Worm (Caenorhabditis elegans): Measurements from ENCODE around the gene C14C6.6.

C14C6.6 gene

DNA sequence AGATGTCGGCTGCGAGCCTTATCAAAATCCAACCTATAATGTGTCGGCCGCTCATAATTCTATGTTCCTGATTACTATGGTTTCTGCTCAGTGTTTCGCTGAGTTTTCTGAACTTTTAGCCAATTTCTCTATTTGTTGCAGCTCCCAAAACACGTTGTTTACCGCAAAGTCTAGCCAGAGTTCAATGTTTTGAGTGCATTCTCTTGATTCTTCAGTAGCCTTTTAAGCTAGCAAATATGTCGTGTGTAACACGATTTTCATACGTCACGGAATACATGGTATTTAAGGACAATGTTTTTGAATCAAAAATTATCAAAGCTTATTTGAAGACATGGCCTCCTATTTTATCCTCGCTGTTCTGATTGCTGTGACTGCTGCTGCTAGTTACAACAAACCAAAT, 42.7 kb downstream of the C14C6.6 start, which contains the start of gene srlf-19:
Gene srlf-19 (plus strand): TSS at position 301 of the 400 bp plus-strand sequence.
- TF ChIP-seq nhr-25 (tag; optimal IDR thresholded peaks at IDR 0.05) (no peak), elt-3 (tag; optimal IDR thresholded peaks at IDR 0.05) (no peak), nhr-12 (tag; optimal IDR thresholded peaks at IDR 0.05) (no peak), unc-39 (tag; optimal IDR thresholded peaks at IDR 0.05) (no peak), ceh-16 (tag; optimal IDR thresholded peaks at IDR 0.05) (no peak), Y55F3AM.14 (GFP tag; optimal IDR thresholded peaks at IDR 0.05) (no peak), dmd-4 (tag; optimal IDR thresholded peaks at IDR 0.05) (no peak), ceh-82 (tag; optimal IDR thresholded peaks at IDR 0.05) (no peak), nhr-23 (tag; optimal IDR thresholded peaks at IDR 0.05) (no peak), skn-1 (tag; optimal IDR thresholded peaks at IDR 0.05) (no peak), ZK546.5 (tag; optimal IDR thresholded peaks at IDR 0.05) (no peak)

DNA sequence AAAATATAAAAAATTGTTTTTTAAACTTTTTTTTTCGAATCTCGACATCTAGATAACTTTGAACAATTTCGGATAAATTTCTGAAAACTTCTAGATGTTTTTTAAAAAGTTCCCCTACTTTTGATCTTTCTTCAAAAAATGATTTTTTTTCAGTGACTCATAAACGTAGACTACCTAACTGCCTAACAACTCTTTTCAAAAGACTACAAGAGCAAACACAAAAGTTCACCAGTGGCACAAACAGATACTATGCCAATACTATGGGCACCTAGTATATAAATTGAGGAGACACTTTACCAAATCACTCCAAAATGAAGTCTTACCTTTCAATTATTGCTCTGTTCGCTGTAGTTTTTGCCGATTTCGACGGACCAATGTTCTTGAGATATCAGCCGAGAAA, 44.2 kb downstream of the C14C6.6 start, which contains the start of gene srlf-35:
Gene srlf-35 (plus strand): TSS at position 301 of the 400 bp plus-strand sequence.
- TF ChIP-seq mab-5 (tag; optimal IDR thresholded peaks at IDR 0.05): no peak
- TF ChIP-seq gmeb-1 (tag; optimal IDR thresholded peaks at IDR 0.05): no peak
- TF ChIP-seq nhr-12 (tag; optimal IDR thresholded peaks at IDR 0.05): no peak
- TF ChIP-seq blmp-1 (tag; optimal IDR thresholded peaks at IDR 0.05; ENCODE audit: insufficient read depth): no peak
- no peak for TF ChIP-seq nhr-129 (tag; optimal IDR thresholded peaks at IDR 0.05)
- TF ChIP-seq nhr-11 (tag; optimal IDR thresholded peaks at IDR 0.05): no peak
- no peak for TF ChIP-seq ama-1 (optimal IDR thresholded peaks at IDR 0.05)
- no peak for TF ChIP-seq zag-1 (tag; optimal IDR thresholded peaks at IDR 0.05)
- TF ChIP-seq dmd-4 (tag; optimal IDR thresholded peaks at IDR 0.05): no peak
- TF ChIP-seq sma-9 (GFP tag; optimal IDR thresholded peaks at IDR 0.05): no peak
- TF ChIP-seq sma-9 (tag; optimal IDR thresholded peaks at IDR 0.05): no peak
- TF ChIP-seq nhr-77 (tag; optimal IDR thresholded peaks at IDR 0.05): no peak
- no peak for TF ChIP-seq nhr-21 (tag; optimal IDR thresholded peaks at IDR 0.05)

DNA sequence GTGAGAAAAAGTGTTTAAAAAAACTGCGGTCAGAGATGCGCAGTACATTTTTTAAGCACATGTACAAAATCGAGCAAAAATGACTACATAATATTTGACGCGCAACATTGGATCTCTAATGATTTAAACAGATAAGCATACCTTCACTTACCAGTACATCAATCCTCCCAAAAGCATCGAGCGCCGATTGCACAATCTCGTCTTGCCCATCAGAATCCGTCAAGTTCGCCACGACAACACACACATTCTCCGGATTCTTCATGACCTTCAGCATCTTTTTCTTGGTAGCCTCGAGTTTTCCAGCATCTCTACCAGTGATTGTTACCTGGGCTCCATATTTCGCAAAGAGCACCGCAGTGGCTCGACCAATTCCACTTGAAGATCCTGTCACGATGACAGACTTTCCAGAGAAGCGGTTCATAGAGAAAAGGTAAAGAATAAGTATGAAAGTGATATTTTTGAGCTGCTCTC, 45.0 kb downstream of the C14C6.6 start, which contains the start of gene T01G6.10:
Gene T01G6.10 (minus strand): TSS at position 421 of the 471 bp plus-strand sequence.
- TF ChIP-seq ztf-1 (GFP tag; conservative IDR thresholded peaks at IDR 0.05): no peak

DNA sequence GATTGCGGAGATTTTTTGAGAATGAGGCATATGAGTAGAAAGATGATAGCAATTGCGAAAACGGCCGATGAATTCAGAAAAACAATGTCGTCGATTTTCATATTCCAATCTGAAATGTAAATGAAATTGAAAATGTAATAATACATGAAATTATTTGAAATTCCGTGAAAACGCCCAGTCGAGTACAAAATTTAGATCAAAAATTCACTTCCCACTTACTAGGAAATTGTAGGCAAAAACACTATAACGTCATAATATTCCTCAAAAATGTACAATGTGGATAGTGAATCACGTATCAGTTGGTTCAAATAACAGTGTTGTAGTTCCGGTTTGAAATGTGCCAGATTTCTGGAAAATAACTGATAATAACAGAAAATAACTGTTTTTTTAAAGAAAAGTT, 46.6 kb downstream of the C14C6.6 start, which contains the start of gene str-256:
Gene str-256 (minus strand): TSS at position 101 of the 400 bp plus-strand sequence.
- TF ChIP-seq lin-39 (tag; optimal IDR thresholded peaks at IDR 0.05) (no peak), blmp-1 (tag; optimal IDR thresholded peaks at IDR 0.05; ENCODE audit: insufficient read depth) (no peak), sma-9 (GFP tag; optimal IDR thresholded peaks at IDR 0.05) (no peak), sma-9 (tag; optimal IDR thresholded peaks at IDR 0.05) (no peak), skn-1 (tag; optimal IDR thresholded peaks at IDR 0.05) (no peak), nhr-237 (tag; optimal IDR thresholded peaks at IDR 0.05) (no peak), ama-1 (optimal IDR thresholded peaks at IDR 0.05) (no peak)

DNA sequence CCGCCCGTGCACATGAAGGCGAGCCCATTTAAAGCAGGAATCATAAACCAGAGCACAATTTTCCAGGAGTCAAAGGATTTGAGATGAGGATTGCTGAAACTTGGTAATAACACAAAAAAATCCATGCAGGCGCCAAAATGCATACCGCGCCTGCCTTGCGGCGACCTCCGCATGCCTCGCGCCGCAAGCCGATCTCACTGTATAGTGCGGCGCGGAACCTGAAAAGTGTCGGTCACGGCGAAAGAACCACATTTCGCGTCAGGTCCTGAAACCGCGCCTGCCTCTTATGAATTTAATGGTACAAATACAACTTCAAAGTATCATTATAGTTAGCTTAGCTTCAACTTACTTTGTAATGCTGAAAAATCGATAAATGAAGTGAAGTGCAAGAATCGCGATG, 47.3 kb downstream of the C14C6.6 start:
- TF ChIP-seq nhr-23 (tag; optimal IDR thresholded peaks at IDR 0.05): no peak

DNA sequence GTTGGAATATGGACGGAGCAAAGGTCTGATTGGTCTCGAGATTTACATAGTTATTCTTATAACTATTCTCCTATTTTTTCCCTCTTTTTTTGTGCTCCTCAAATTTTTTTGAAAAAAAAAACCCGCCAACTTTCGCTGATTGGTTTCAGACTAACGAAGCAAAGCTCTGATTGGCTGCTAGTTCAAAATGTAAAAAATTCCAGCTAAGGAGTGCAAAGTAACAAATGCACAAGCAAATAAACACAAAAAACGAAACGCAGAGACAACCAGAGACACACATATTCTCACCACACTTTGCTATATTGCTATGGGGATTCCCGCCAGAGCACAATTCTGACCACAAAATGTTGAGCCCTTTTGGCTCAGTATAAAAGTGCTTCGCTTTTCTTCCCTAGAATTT, 50.5 kb downstream of the C14C6.6 start, which contains the start of gene T01G6.1:
Gene T01G6.1 (plus strand): TSS at position 301 of the 400 bp plus-strand sequence.
- TF ChIP-seq C34F6.9 (tag; optimal IDR thresholded peaks at IDR 0.05) (no peak), ztf-1 (GFP tag; conservative IDR thresholded peaks at IDR 0.05) (no peak), peb-1 (tag; optimal IDR thresholded peaks at IDR 0.05) (no peak), F13H6.1 (tag; optimal IDR thresholded peaks at IDR 0.05) (no peak), lsy-2 (tag; optimal IDR thresholded peaks at IDR 0.05) (no peak), nhr-21 (tag; optimal IDR thresholded peaks at IDR 0.05) (no peak), elt-1 (tag; optimal IDR thresholded peaks at IDR 0.05) (no peak), sma-3 (GFP tag; optimal IDR thresholded peaks at IDR 0.05) (no peak), unc-55 (GFP tag; optimal IDR thresholded peaks at IDR 0.05) (no peak), ztf-4 (tag; optimal IDR thresholded peaks at IDR 0.05) (no peak), nhr-23 (tag; optimal IDR thresholded peaks at IDR 0.05) (no peak)
